Fruit fly (Drosophila melanogaster): ENCODE results near the gene lmgA.
A peak's percentile ranks its signal among the peaks of the same experiment; 100 is the strongest.

lmgA gene

dm6 chr2L:8488735-8489134, 39.7 kb downstream of the lmgA start, which contains the start of gene CG13088 (continued):
- TF ChIP-seq odd (GFP tag; optimal IDR thresholded peaks at IDR 0.05) (no peak), HmgZ (tag; optimal IDR thresholded peaks at IDR 0.05) (peak; percentile 82), PHDP (tag; optimal IDR thresholded peaks at IDR 0.05) (no peak), oc (tag; optimal IDR thresholded peaks at IDR 0.05) (no peak), tx (GFP tag; optimal IDR thresholded peaks at IDR 0.05) (no peak), Hmx (GFP tag; optimal IDR thresholded peaks at IDR 0.05) (no peak), CG2875 (GFP tag; optimal IDR thresholded peaks at IDR 0.05) (peak; percentile 16), row (GFP tag; IDR thresholded peaks at IDR 0.05) (no peak), Poxn (GFP tag; IDR thresholded peaks at IDR 0.05) (no peak), CG10654 (GFP tag; optimal IDR thresholded peaks at IDR 0.05) (peak; percentile 3), CG14014 (GFP tag; IDR thresholded peaks at IDR 0.05) (peak; percentile 25; the same call in 1 of the 2 replicates), CG17912 (GFP tag; optimal IDR thresholded peaks at IDR 0.05) (no peak), sr (GFP tag; IDR thresholded peaks at IDR 0.05) (no peak), shn (GFP tag; optimal IDR thresholded peaks at IDR 0.05) (no peak), CG7987 (GFP tag; optimal IDR thresholded peaks at IDR 0.05) (peak; percentile 36), tll (GFP tag; optimal IDR thresholded peaks at IDR 0.05) (peak in 1 of 2 experiments; percentile 11), CG11398 (GFP tag; optimal IDR thresholded peaks at IDR 0.05) (peak; percentile 2), pfk (GFP tag; optimal IDR thresholded peaks at IDR 0.05) (no peak), esg (GFP tag; conservative IDR thresholded peaks at IDR 0.05) (no peak), ERR (GFP tag; optimal IDR thresholded peaks at IDR 0.05) (no peak), CG15269 (tag; optimal IDR thresholded peaks at IDR 0.05) (no peak), wor (GFP tag; IDR thresholded peaks at IDR 0.05) (no peak), org-1 (GFP tag; optimal IDR thresholded peaks at IDR 0.05) (no peak), Meics (GFP tag; optimal IDR thresholded peaks at IDR 0.05) (no peak), Sox102F (GFP tag; optimal IDR thresholded peaks at IDR 0.05) (peak; percentile 3), CG15479 (GFP tag; optimal IDR thresholded peaks at IDR 0.05) (no peak), corto (GFP tag; optimal IDR thresholded peaks at IDR 0.05) (no peak), Dad (GFP tag; optimal IDR thresholded peaks at IDR 0.05) (peak; percentile 23), nmo (GFP tag; optimal IDR thresholded peaks at IDR 0.05) (peak; percentile 41), CG18011 (GFP tag; optimal IDR thresholded peaks at IDR 0.05) (no peak), Trl (optimal IDR thresholded peaks at IDR 0.05) (no peak), Trl (GFP tag; optimal IDR thresholded peaks at IDR 0.05) (peak; percentile 33), CG10979 (tag; optimal IDR thresholded peaks at IDR 0.05) (no peak), Mad (GFP tag; optimal IDR thresholded peaks at IDR 0.05) (no peak), CG6791 (GFP tag; IDR thresholded peaks at IDR 0.05; ENCODE audit: partially characterized antibody) (no peak), CG8924 (tag; optimal IDR thresholded peaks at IDR 0.05) (no peak), CG11695 (GFP tag; IDR thresholded peaks at IDR 0.05) (no peak), CG15073 (GFP tag; optimal IDR thresholded peaks at IDR 0.05) (no peak), kni (GFP tag; optimal IDR thresholded peaks at IDR 0.05) (no peak), CG6689 (GFP tag; IDR thresholded peaks at IDR 0.05) (no peak), CG18476 (GFP tag; optimal IDR thresholded peaks at IDR 0.05) (peak; percentile 3), knrl (GFP tag; IDR thresholded peaks at IDR 0.05; ENCODE audit: partially characterized antibody) (peak; percentile 28; the same call in 1 of the 3 replicates), Med (GFP tag) (peak; percentile 89), Abd-B (GFP tag; optimal IDR thresholded peaks at IDR 0.05) (no peak), Dfd (GFP tag; optimal IDR thresholded peaks at IDR 0.05) (peak in 1 of 2 experiments; percentile 5), trem (tag; optimal IDR thresholded peaks at IDR 0.05) (peak; percentile 70), CG2712 (tag; optimal IDR thresholded peaks at IDR 0.05) (no peak), CG7928 (GFP tag; optimal IDR thresholded peaks at IDR 0.05) (no peak), pan (optimal IDR thresholded peaks at IDR 0.05) (no peak), pan (GFP tag; optimal IDR thresholded peaks at IDR 0.05 in 1 of 2, IDR thresholded peaks at IDR 0.05 in 1 of 2) (no peak), unpg (GFP tag; optimal IDR thresholded peaks at IDR 0.05) (no peak)
